Worm (Caenorhabditis elegans) whole organism, early embryonic: ENCODE results near the gene F12E12.6.

Source experiments
- F13C5.2 ChIP-seq: sonication (generic microtip); optimal IDR thresholded peaks from 2 replicates; lab custom pipeline; 2017; ENCODE audit warnings: mild to moderate bottlenecking, missing genetic modification characterization, inconsistent platforms, missing compliant biosample characterization
- tbx-37 ChIP-seq: fragments of 200-800 bp; sonication (Bioruptor generic); conservative IDR thresholded peaks from 2 replicates; pipeline ENCODE4 v1.3.6; 2022; ENCODE audit warnings: missing genetic modification reagents, missing genetic modification characterization, missing compliant biosample characterization

- TF ChIP-seq tbx-37 (GFP tag; lab: Robert Waterston, UW), result no peak
- TF ChIP-seq F13C5.2 (tag; lab: Kevin White, UChicago), result no peak
Observed at ce11 chrII:3701305-3701704, 35.4 kb downstream of the F12E12.6 start, which contains the start of gene srx-105.
